Worm (Caenorhabditis elegans) whole organism, early embryonic: Measurements from ENCODE around the gene srd-56.

Experiments used
- B0310.2 ChIP-seq: sonication (generic microtip); optimal IDR thresholded peaks from 2 replicates; lab custom pipeline; 2016; ENCODE audit warnings: mild to moderate bottlenecking, missing genetic modification characterization, missing compliant biosample characterization
- F13C5.2 ChIP-seq: sonication (generic microtip); optimal IDR thresholded peaks from 2 replicates; lab custom pipeline; 2017; ENCODE audit warnings: mild to moderate bottlenecking, missing genetic modification characterization, inconsistent platforms, missing compliant biosample characterization
- ama-1 ChIP-seq: fragments of 150-350 bp; optimal IDR thresholded peaks from 2 replicates; lab custom pipeline; 2014
- ets-7 ChIP-seq: sonication (generic microtip); optimal IDR thresholded peaks from 2 replicates; lab custom pipeline; 2016; ENCODE audit warnings: missing genotype, missing genetic modification characterization, missing compliant biosample characterization
- hmg-4 ChIP-seq: fragments of 200-800 bp; sonication (Bioruptor generic); optimal IDR thresholded peaks from 2 replicates; lab custom pipeline; 2018; ENCODE audit warnings: mild to moderate bottlenecking, missing genetic modification characterization, missing compliant biosample characterization
- pes-1 ChIP-seq: fragments of 200-800 bp; sonication (Bioruptor generic); IDR thresholded peaks from 2 replicates; pipeline ENCODE4 v1.3.6; 2022; ENCODE audit warnings: missing genetic modification reagents, missing genetic modification characterization, missing compliant biosample characterization
- tbx-37 ChIP-seq: fragments of 200-800 bp; sonication (Bioruptor generic); conservative IDR thresholded peaks from 2 replicates; pipeline ENCODE4 v1.3.6; 2022; ENCODE audit warnings: missing genetic modification reagents, missing genetic modification characterization, missing compliant biosample characterization

ce11 chrII:7212059-7212458 is 9.0 kb upstream of the srd-56 start, which contains the start of gene E04F6.9:
- no peak for TF ChIP-seq tbx-37 (GFP tag; lab: Robert Waterston, UW)
- no peak for TF ChIP-seq ets-7 (tag; lab: Kevin White, UChicago)
- no peak for TF ChIP-seq hmg-4 (GFP tag; lab: Kevin White, UChicago)
- no peak for TF ChIP-seq pes-1
- TF ChIP-seq B0310.2, result no peak
- no peak for TF ChIP-seq F13C5.2 (tag; lab: Kevin White, UChicago)
- TF ChIP-seq ama-1 (lab: Kevin White, UChicago), result no peak
